Worm (Caenorhabditis elegans) whole organism, L4 larva: ENCODE measurements around the gene F21C10.10.

ENCODE experiments used
- D1046.2 ChIP-seq: fragments of 200-800 bp; sonication (Bioruptor generic); IDR thresholded peaks from 2 replicates; pipeline ENCODE4 v1.3.6; 2022; ENCODE audit warnings: missing genetic modification characterization, missing compliant biosample characterization
- Y75B8A.6 ChIP-seq: fragments of 200-800 bp; sonication (Bioruptor generic); IDR thresholded peaks from 2 replicates; pipeline ENCODE4 v1.3.6; 2022; ENCODE audit warnings: missing genetic modification reagents, missing genetic modification characterization, missing compliant biosample characterization
- aly-2 ChIP-seq: sonication (generic microtip); optimal IDR thresholded peaks from 2 replicates; lab custom pipeline; 2018; ENCODE audit warnings: missing biosample characterization, missing genetic modification characterization
- ceh-20 ChIP-seq: fragments of 200-800 bp; sonication (Bioruptor generic); IDR thresholded peaks from 2 replicates; pipeline ENCODE4 v1.3.6; 2022; ENCODE audit warnings: missing genetic modification reagents, missing genetic modification characterization, missing compliant biosample characterization
- ceh-28 ChIP-seq: fragments of 150-350 bp; optimal IDR thresholded peaks from 2 replicates; lab custom pipeline; 2014; ENCODE audit warnings: missing biosample characterization, missing genetic modification reagents, missing genetic modification characterization
- ceh-32 ChIP-seq: sonication (generic microtip); optimal IDR thresholded peaks from 2 replicates; lab custom pipeline; 2016; ENCODE audit warnings: mild to moderate bottlenecking, missing genetic modification characterization, missing compliant biosample characterization; ENCODE audit not compliant: poor library complexity
- ceh-82 ChIP-seq: sonication (generic microtip); optimal IDR thresholded peaks from 2 replicates; lab custom pipeline; 2017; ENCODE audit warnings: missing biosample characterization, missing genetic modification characterization
- ctbp-1 ChIP-seq: fragments of 200-800 bp; sonication (Bioruptor generic); IDR thresholded peaks from 2 replicates; pipeline ENCODE4 v1.3.6; 2022; ENCODE audit warnings: missing genetic modification reagents, missing genetic modification characterization, missing compliant biosample characterization
- daf-16 ChIP-seq, 3 experiments: sonication (generic microtip); optimal IDR thresholded peaks; 2 replicates each; lab custom pipeline; 2016 to 2017; ENCODE audit warnings: missing genetic modification characterization in 3 of 3, missing genetic modification reagents in 3 of 3, mild to moderate bottlenecking in 2 of 3, missing compliant biosample characterization in 2 of 3, missing biosample characterization in 1 of 3, moderate library complexity in 1 of 3
- dmd-6 ChIP-seq: fragments of 200-800 bp; sonication (Bioruptor generic); IDR thresholded peaks from 2 replicates; pipeline ENCODE4 v1.3.6; 2022; ENCODE audit warnings: missing genetic modification reagents, missing genetic modification characterization, missing compliant biosample characterization
- dmd-9 ChIP-seq: fragments of 200-800 bp; sonication (Bioruptor generic); IDR thresholded peaks from 2 replicates; pipeline ENCODE4 v1.3.6; 2022; ENCODE audit warnings: missing genetic modification reagents, missing genetic modification characterization, missing compliant biosample characterization
- dpl-1 ChIP-seq: fragments of 150-350 bp; optimal IDR thresholded peaks from 2 replicates; lab custom pipeline; 2014; ENCODE audit warnings: missing biosample characterization, missing genetic modification reagents, missing genetic modification characterization
- dve-1 ChIP-seq: sonication (generic microtip); optimal IDR thresholded peaks from 2 replicates; lab custom pipeline; 2017; ENCODE audit warnings: antibody characterized with exemption, mild to moderate bottlenecking, missing genetic modification characterization, missing compliant biosample characterization; ENCODE audit not compliant: insufficient read depth
- fkh-10 ChIP-seq: fragments of 150-350 bp; optimal IDR thresholded peaks from 2 replicates; lab custom pipeline; 2014; ENCODE audit warnings: missing biosample characterization, missing genetic modification reagents, missing genetic modification characterization
- fos-1 ChIP-seq: fragments of 150-350 bp; optimal IDR thresholded peaks from 2 replicates; lab custom pipeline; 2014; ENCODE audit warnings: missing biosample characterization, missing genetic modification characterization
- hlh-11 ChIP-seq: fragments of 200-800 bp; sonication (Bioruptor generic); optimal IDR thresholded peaks from 2 replicates; lab custom pipeline; 2018; ENCODE audit warnings: mild to moderate bottlenecking, missing genetic modification characterization, missing compliant biosample characterization
- hlh-30 ChIP-seq: sonication (generic microtip); optimal IDR thresholded peaks from 2 replicates; lab custom pipeline; 2017; ENCODE audit warnings: antibody characterized with exemption, mild to moderate bottlenecking, missing genetic modification characterization, missing compliant biosample characterization; ENCODE audit not compliant: insufficient read depth
- jun-1 ChIP-seq: fragments of 150-350 bp; optimal IDR thresholded peaks from 2 replicates; lab custom pipeline; 2014; ENCODE audit warnings: missing biosample characterization, missing genetic modification reagents, missing genetic modification characterization
- lim-7 ChIP-seq: fragments of 200-800 bp; sonication (Bioruptor generic); IDR thresholded peaks from 2 replicates; pipeline ENCODE4 v1.3.6; 2022; ENCODE audit warnings: missing genetic modification characterization, missing compliant biosample characterization
- lin-1 ChIP-seq: fragments of 200-800 bp; sonication (Bioruptor generic); IDR thresholded peaks from 2 replicates; pipeline ENCODE4 v1.3.6; 2022; ENCODE audit warnings: missing genetic modification reagents, missing genetic modification characterization, missing compliant biosample characterization
- lin-29 ChIP-seq: fragments of 200-800 bp; sonication (Bioruptor generic); IDR thresholded peaks from 2 replicates; pipeline ENCODE4 v1.3.6; 2022; ENCODE audit warnings: missing genetic modification reagents, missing genetic modification characterization, missing compliant biosample characterization
- lir-3 ChIP-seq: sonication (generic microtip); optimal IDR thresholded peaks from 2 replicates; lab custom pipeline; 2016; ENCODE audit warnings: mild to moderate bottlenecking, missing genetic modification characterization, missing compliant biosample characterization
- lsy-2 ChIP-seq, 2 experiments: fragments of 150-350 bp in 1 of 2; sonication (generic microtip) in 1 of 2; optimal IDR thresholded peaks; 2 replicates each; lab custom pipeline; 2014 to 2017; ENCODE audit warnings: missing biosample characterization in 2 of 2, missing genetic modification characterization in 2 of 2
- madf-5 ChIP-seq, 2 experiments: fragments of 200-800 bp; sonication (Bioruptor generic); IDR thresholded peaks; 2 replicates each; pipeline ENCODE4 v1.3.6; 2022; ENCODE audit warnings: missing compliant biosample characterization in 2 of 2, missing genetic modification characterization in 2 of 2
- mdl-1 ChIP-seq, 2 experiments: fragments of 150-350 bp in 1 of 2; sonication (generic microtip) in 1 of 2; optimal IDR thresholded peaks; 2 replicates each; lab custom pipeline; 2014 to 2017; ENCODE audit warnings: missing biosample characterization in 2 of 2, missing genetic modification characterization in 2 of 2
- nhr-10 ChIP-seq: fragments of 150-350 bp; optimal IDR thresholded peaks from 2 replicates; lab custom pipeline; 2014; ENCODE audit warnings: missing biosample characterization, missing genetic modification characterization
- nhr-102 ChIP-seq: sonication (generic microtip); optimal IDR thresholded peaks from 2 replicates; lab custom pipeline; 2016; ENCODE audit warnings: mild to moderate bottlenecking, missing genetic modification characterization, moderate library complexity, missing compliant biosample characterization
- nhr-11 ChIP-seq: fragments of 150-350 bp; optimal IDR thresholded peaks from 2 replicates; lab custom pipeline; 2014; ENCODE audit warnings: missing biosample characterization, missing genetic modification characterization
- nhr-28 ChIP-seq: fragments of 150-350 bp; optimal IDR thresholded peaks from 2 replicates; lab custom pipeline; 2014; ENCODE audit warnings: missing biosample characterization, missing genetic modification characterization
- nhr-41 ChIP-seq: fragments of 200-800 bp; sonication (Bioruptor generic); IDR thresholded peaks from 2 replicates; pipeline ENCODE4 v1.3.6; 2022; ENCODE audit warnings: missing genetic modification reagents, missing genetic modification characterization, missing compliant biosample characterization
- nhr-76 ChIP-seq: fragments of 150-350 bp; optimal IDR thresholded peaks from 2 replicates; lab custom pipeline; 2014; ENCODE audit warnings: missing biosample characterization, missing genetic modification characterization
- nhr-77 ChIP-seq: fragments of 150-350 bp; optimal IDR thresholded peaks from 2 replicates; lab custom pipeline; 2014; ENCODE audit warnings: missing biosample characterization, missing genetic modification characterization
- pha-4 ChIP-seq, 2 experiments: fragments of 150-350 bp in 1 of 2; fragments of 200-800 bp in 1 of 2; sonication (Bioruptor generic) in 1 of 2; IDR thresholded peaks in 1 of 2; optimal IDR thresholded peaks in 1 of 2; 2 replicates each; pipeline versions ENCODE4 v1.3.6 to Lab custom; 2014 to 2022; ENCODE audit warnings: missing genetic modification characterization in 2 of 2, missing genetic modification reagents in 2 of 2, missing biosample characterization in 1 of 2, missing compliant biosample characterization in 1 of 2
- php-3 ChIP-seq: fragments of 200-800 bp; sonication (Bioruptor generic); IDR thresholded peaks from 2 replicates; pipeline ENCODE4 v1.3.6; 2022; ENCODE audit warnings: missing genetic modification reagents, missing genetic modification characterization, missing compliant biosample characterization
- set-16 ChIP-seq: fragments of 200-800 bp; sonication (Bioruptor generic); IDR thresholded peaks from 2 replicates; pipeline ENCODE4 v1.3.6; 2022; ENCODE audit warnings: missing genetic modification reagents, missing genetic modification characterization, missing compliant biosample characterization
- snpc-1.2 ChIP-seq: fragments of 200-800 bp; sonication (Bioruptor generic); IDR thresholded peaks from 2 replicates; pipeline ENCODE4 v1.3.6; 2022; ENCODE audit warnings: missing genetic modification reagents, missing genetic modification characterization, missing compliant biosample characterization
- spr-3 ChIP-seq: fragments of 200-800 bp; sonication (Bioruptor generic); optimal IDR thresholded peaks from 2 replicates; lab custom pipeline; 2018; ENCODE audit warnings: mild to moderate bottlenecking, missing genetic modification characterization, missing compliant biosample characterization
- unc-62 ChIP-seq, 3 experiments: fragments of 150-350 bp in 1 of 3; sonication (generic microtip); optimal IDR thresholded peaks in 2 of 3; peaks in 1 of 3; 1 replicate in 1 of 3; 2 replicates in 2 of 3; lab custom pipeline; 2014 to 2017; ENCODE audit warnings: missing biosample characterization in 3 of 3, missing genetic modification characterization in 3 of 3, missing genetic modification reagents in 3 of 3, missing genotype in 1 of 3
- zag-1 ChIP-seq: fragments of 150-350 bp; optimal IDR thresholded peaks from 2 replicates; lab custom pipeline; 2014; ENCODE audit warnings: missing biosample characterization, missing genetic modification characterization
- zfp-2 ChIP-seq: sonication (generic microtip); optimal IDR thresholded peaks from 2 replicates; lab custom pipeline; 2016; ENCODE audit warnings: mild to moderate bottlenecking, missing genetic modification characterization, missing compliant biosample characterization
- zip-2 ChIP-seq: fragments of 150-350 bp; optimal IDR thresholded peaks from 2 replicates; lab custom pipeline; 2014; ENCODE audit warnings: missing biosample characterization, missing genetic modification characterization

The F21C10.10 gene

DNA sequence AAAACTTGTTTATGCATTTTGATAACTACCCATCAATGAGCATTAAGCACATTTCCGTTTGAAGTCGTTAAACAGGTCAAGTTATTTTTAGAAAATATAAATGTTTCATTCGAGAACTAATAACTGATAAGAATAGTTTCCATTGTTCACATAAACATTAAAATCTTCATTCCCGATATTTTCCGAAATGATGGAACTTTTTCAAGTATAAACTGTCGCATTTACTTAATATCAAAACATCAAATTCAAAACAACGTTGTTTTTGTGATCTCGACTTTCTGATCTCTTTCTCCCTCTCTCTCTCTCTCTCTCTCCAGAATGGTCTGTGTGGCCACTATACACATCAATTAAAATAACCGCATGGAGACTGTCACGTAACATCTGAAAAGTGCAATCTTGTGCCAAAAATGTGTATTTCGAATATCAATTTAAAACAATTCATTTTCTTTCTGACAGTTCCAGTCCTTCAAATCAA lies 21.7 kb upstream of the F21C10.10 start (continued):
- TF ChIP-seq zag-1 (tag; lab: Kevin White, UChicago) (no peak), fkh-10 (GFP tag; lab: Kevin White, UChicago) (no peak), ceh-20 (no peak), lim-7 (no peak), nhr-77 (tag; lab: Kevin White, UChicago) (peak; percentile 87), php-3 (peak; percentile 76), nhr-76 (tag; lab: Kevin White, UChicago) (no peak), dve-1 (tag; lab: Kevin White, UChicago) (peak; percentile 68), ceh-32 (no peak), mdl-1 (tag; optimal IDR thresholded peaks at IDR 0.05; lab: Kevin White, UChicago) (peak in 1 of 2 experiments; percentile 49), set-16 (GFP tag; lab: Robert Waterston, UW) (no peak), ctbp-1 (GFP tag; lab: Robert Waterston, UW) (no peak), D1046.2 (GFP tag; lab: Robert Waterston, UW) (no peak), dmd-6 (GFP tag; lab: Robert Waterston, UW) (peak; percentile 34; the same call in 1 of the 2 replicates), ceh-82 (no peak), zfp-2 (tag; lab: Kevin White, UChicago) (no peak), dmd-9 (GFP tag; lab: Robert Waterston, UW) (no peak), nhr-10 (peak; percentile 41), nhr-28 (tag; lab: Kevin White, UChicago) (peak; percentile 68), lin-29 (GFP tag; lab: Robert Waterston, UW) (no peak), nhr-41 (GFP tag; lab: Robert Waterston, UW) (no peak), jun-1 (tag; lab: Kevin White, UChicago) (no peak), Y75B8A.6 (GFP tag; lab: Robert Waterston, UW) (no peak), fos-1 (peak; percentile 80), madf-5 (GFP tag; IDR thresholded peaks at IDR 0.05; lab: Robert Waterston, UW) (no peak)

DNA sequence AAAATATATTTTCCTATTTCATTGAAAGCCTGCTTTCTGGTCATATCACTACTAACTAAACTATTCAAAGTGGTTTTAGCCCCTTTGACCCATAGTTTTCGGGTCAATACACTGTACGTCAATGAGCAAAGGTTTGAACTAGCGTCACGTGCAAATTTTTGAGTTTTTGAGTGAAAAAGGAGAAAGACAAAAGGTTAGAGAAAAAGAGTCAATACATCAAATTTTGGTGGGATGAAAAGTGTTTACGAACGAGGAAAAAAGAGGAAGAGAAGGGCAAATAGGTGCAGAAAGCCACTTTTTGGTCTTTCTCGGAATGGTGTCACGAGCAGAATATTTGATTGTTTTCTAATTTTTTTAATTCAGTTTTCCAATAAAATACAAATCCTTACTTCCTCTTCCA lies 20.2 kb upstream of the F21C10.10 start:
- TF ChIP-seq D1046.2 (GFP tag; lab: Robert Waterston, UW) (no peak), dve-1 (tag; lab: Kevin White, UChicago) (peak; percentile 15), mdl-1 (tag; optimal IDR thresholded peaks at IDR 0.05; lab: Kevin White, UChicago) (peak in 1 of 2 experiments; percentile 32), dpl-1 (GFP tag; lab: Kevin White, UChicago) (no peak), spr-3 (no peak), dmd-6 (GFP tag; lab: Robert Waterston, UW) (peak; percentile 31), lsy-2 (tag; optimal IDR thresholded peaks at IDR 0.05; lab: Kevin White, UChicago) (peak in 1 of 2 experiments; percentile 25), lin-1 (GFP tag; lab: Robert Waterston, UW) (no peak), hlh-30 (tag; lab: Kevin White, UChicago) (peak; percentile 38), nhr-102 (no peak), unc-62 (GFP tag; optimal IDR thresholded peaks at IDR 0.05 in 1 of 2; lab: Kevin White, UChicago) (no peak), unc-62 (tag; optimal IDR thresholded peaks at IDR 0.05; lab: Kevin White, UChicago) (no peak), hlh-11 (tag; lab: Kevin White, UChicago) (peak; percentile 35), nhr-28 (tag; lab: Kevin White, UChicago) (peak; percentile 25), pha-4 (GFP tag; IDR thresholded peaks at IDR 0.05; lab: Robert Waterston, UW) (0 out of 2 replicates have a peak, but pooled peaks have one; percentile 35), pha-4 (tag; optimal IDR thresholded peaks at IDR 0.05; lab: Kevin White, UChicago) (no peak), dmd-9 (GFP tag; lab: Robert Waterston, UW) (no peak), snpc-1.2 (GFP tag; lab: Robert Waterston, UW) (no peak), aly-2 (tag; lab: Kevin White, UChicago) (no peak), lir-3 (tag; lab: Kevin White, UChicago) (no peak), ceh-28 (no peak), ceh-82 (no peak), zip-2 (tag; lab: Kevin White, UChicago) (no peak), nhr-11 (no peak), daf-16 (GFP tag; optimal IDR thresholded peaks at IDR 0.05; lab: Kevin White, UChicago) (no peak), daf-16 (tag; optimal IDR thresholded peaks at IDR 0.05; lab: Kevin White, UChicago) (peak; percentile 59)
- TF ChIP-seq, all 104 proteins: peak for 9
